Fruit fly (Drosophila melanogaster) whole organism, larva: ENCODE results near the gene fkh.

Experiments used
- noc ChIP-seq: fragments of 200-800 bp; sonication (Bioruptor generic); optimal IDR thresholded peaks from 3 replicates; lab custom pipeline; 2019; ENCODE audit warnings: missing biosample characterization, mild to moderate bottlenecking, missing genetic modification characterization, moderate library complexity

The fkh gene

dm6 chr3R:28585076-28585821, at the start of gene fkh:
Gene fkh, minus strand, starts transcription at chr3R:28585264.
- peak; percentile 85 for TF ChIP-seq noc (tag; lab: Kevin White, UChicago)

dm6 chr3R:28634261-28634980, 49.4 kb upstream of the fkh start:
- TF ChIP-seq noc (tag; lab: Kevin White, UChicago) = no peak

dm6 chr3R:28633746-28634145, 48.7 kb upstream of the fkh start:
- TF ChIP-seq noc (tag; lab: Kevin White, UChicago) = no peak

dm6 chr3R:28631753-28632152, 46.7 kb upstream of the fkh start:
- TF ChIP-seq noc (tag; lab: Kevin White, UChicago) = no peak

dm6 chr3R:28630861-28631260, 45.8 kb upstream of the fkh start:
- TF ChIP-seq noc (tag; lab: Kevin White, UChicago) = no peak

dm6 chr3R:28630092-28630491, 45.0 kb upstream of the fkh start:
- no peak for TF ChIP-seq noc (tag; lab: Kevin White, UChicago)

dm6 chr3R:28629186-28629979, 44.3 kb upstream of the fkh start:
- no peak for TF ChIP-seq noc (tag; lab: Kevin White, UChicago)

dm6 chr3R:28628696-28629095, 43.6 kb upstream of the fkh start:
- no peak for TF ChIP-seq noc (tag; lab: Kevin White, UChicago)

dm6 chr3R:28627267-28627666, 42.2 kb upstream of the fkh start:
- TF ChIP-seq noc (tag; lab: Kevin White, UChicago) = no peak

- no peak for TF ChIP-seq noc (tag; lab: Kevin White, UChicago)
Measured at dm6 chr3R:28623564-28623963, 38.5 kb upstream of the fkh start.

- no peak for TF ChIP-seq noc (tag; lab: Kevin White, UChicago)
Measured at dm6 chr3R:28623115-28623514, 38.1 kb upstream of the fkh start.

dm6 chr3R:28620813-28621212, 35.7 kb upstream of the fkh start:
- no peak for TF ChIP-seq noc (tag; lab: Kevin White, UChicago)

dm6 chr3R:28605835-28606234, 20.8 kb upstream of the fkh start, which contains the start of gene CG9986:
Gene CG9986, plus strand, starts transcription at chr3R:28606079.
- no peak for TF ChIP-seq noc (tag; lab: Kevin White, UChicago)

dm6 chr3R:28603561-28603960, 18.5 kb upstream of the fkh start:
- no peak for TF ChIP-seq noc (tag; lab: Kevin White, UChicago)

- TF ChIP-seq noc (tag; lab: Kevin White, UChicago) = no peak
Measured at dm6 chr3R:28600144-28600792, 15.2 kb upstream of the fkh start.
